Fruit fly (Drosophila melanogaster): ENCODE measurements around the gene CG11037.

CG11037 gene

DNA sequence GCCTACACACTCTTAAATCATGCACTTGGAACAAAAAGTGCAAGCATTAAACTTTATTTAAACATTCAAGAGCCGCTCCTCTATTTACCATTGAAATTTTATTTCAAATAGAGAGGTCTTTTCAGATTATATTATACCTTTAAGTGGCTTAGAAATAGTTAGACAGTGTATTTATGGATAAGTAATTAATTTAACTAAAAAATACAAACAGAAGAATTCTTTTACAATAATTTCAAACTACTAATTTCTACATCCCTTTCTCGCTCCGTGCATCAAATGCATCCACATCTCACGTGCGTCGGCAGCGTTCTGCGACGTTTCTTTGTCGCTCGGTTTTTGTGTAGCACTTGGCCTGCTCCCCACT lies 11.1 kb downstream of the CG11037 start:
- peak; percentile 93 for TF ChIP-seq rgr (GFP tag; optimal IDR thresholded peaks at IDR 0.05)
- TF ChIP-seq jim (GFP tag; optimal IDR thresholded peaks at IDR 0.05), result no peak
- no peak for TF ChIP-seq Vsx2 (GFP tag; optimal IDR thresholded peaks at IDR 0.05; ENCODE audit: partially characterized antibody)
- peak; percentile 92 for TF ChIP-seq brk (GFP tag; optimal IDR thresholded peaks at IDR 0.05)
- TF ChIP-seq sage (GFP tag; optimal IDR thresholded peaks at IDR 0.05), result peak; percentile 80
- TF ChIP-seq Jra (GFP tag; optimal IDR thresholded peaks at IDR 0.05), result peak; percentile 82
- no peak for TF ChIP-seq Dif (GFP tag; optimal IDR thresholded peaks at IDR 0.05; ENCODE audit: partially characterized antibody)
- TF ChIP-seq Dfd (GFP tag; optimal IDR thresholded peaks at IDR 0.05), result no peak
- TF ChIP-seq psq (GFP tag; optimal IDR thresholded peaks at IDR 0.05), result peak; percentile 87
- TF ChIP-seq Mio (GFP tag; optimal IDR thresholded peaks at IDR 0.05), result peak; percentile 4
- TF ChIP-seq CG32264 (GFP tag; optimal IDR thresholded peaks at IDR 0.05), result peak; percentile 73
- TF ChIP-seq Rel (GFP tag; optimal IDR thresholded peaks at IDR 0.05), result peak; percentile 73
- TF ChIP-seq Rel (tag; optimal IDR thresholded peaks at IDR 0.05), result peak; percentile 46
- TF ChIP-seq dsf (GFP tag; optimal IDR thresholded peaks at IDR 0.05; ENCODE audit: borderline replicate concordance), result peak; percentile 59
- peak; percentile 94 for TF ChIP-seq Sp1 (GFP tag; optimal IDR thresholded peaks at IDR 0.05)
- peak in 1 of 2 experiments; percentile 94 for TF ChIP-seq foxo (GFP tag; optimal IDR thresholded peaks at IDR 0.05)
- TF ChIP-seq Hr83 (GFP tag; optimal IDR thresholded peaks at IDR 0.05; ENCODE audit: poor library complexity, severe bottlenecking), result no peak
- peak; percentile 71 for TF ChIP-seq tai (GFP tag; optimal IDR thresholded peaks at IDR 0.05)
- peak; percentile 96 for TF ChIP-seq h (GFP tag; optimal IDR thresholded peaks at IDR 0.05)
- TF ChIP-seq Hnf4 (GFP tag; optimal IDR thresholded peaks at IDR 0.05), result peak; percentile 88
- peak; percentile 93 for TF ChIP-seq br (GFP tag; optimal IDR thresholded peaks at IDR 0.05)
- TF ChIP-seq N (GFP tag; optimal IDR thresholded peaks at IDR 0.05), result no peak
- TF ChIP-seq OdsH (GFP tag; optimal IDR thresholded peaks at IDR 0.05), result peak; percentile 93
- peak; percentile 95 for TF ChIP-seq HLH106 (tag; optimal IDR thresholded peaks at IDR 0.05)
- TF ChIP-seq dl (GFP tag; optimal IDR thresholded peaks at IDR 0.05; ENCODE audit: insufficient read depth in 1 of 2, partially characterized antibody in 2 of 2), result no peak
- TF ChIP-seq ey (GFP tag; optimal IDR thresholded peaks at IDR 0.05), result peak; percentile 94
- peak; percentile 89 for TF ChIP-seq dmrt93B (GFP tag; optimal IDR thresholded peaks at IDR 0.05)
- no peak for TF ChIP-seq Hr78 (GFP tag; optimal IDR thresholded peaks at IDR 0.05)
- no peak for TF ChIP-seq lola (GFP tag; optimal IDR thresholded peaks at IDR 0.05)
- peak; percentile 12 for TF ChIP-seq GATAd (GFP tag; optimal IDR thresholded peaks at IDR 0.05)
- no peak for TF ChIP-seq Myc (optimal IDR thresholded peaks at IDR 0.05)
- TF ChIP-seq pan (optimal IDR thresholded peaks at IDR 0.05), result no peak
- no peak for TF ChIP-seq sv (GFP tag; optimal IDR thresholded peaks at IDR 0.05)
- peak; percentile 85 for TF ChIP-seq CG9705 (GFP tag; optimal IDR thresholded peaks at IDR 0.05)
- TF ChIP-seq woc (GFP tag; optimal IDR thresholded peaks at IDR 0.05), result peak; percentile 90
- TF ChIP-seq CrebA (GFP tag; optimal IDR thresholded peaks at IDR 0.05; ENCODE audit: borderline replicate concordance), result peak; percentile 46
- TF ChIP-seq fru (GFP tag; optimal IDR thresholded peaks at IDR 0.05), result peak; percentile 95
- TF ChIP-seq Abd-B (GFP tag; optimal IDR thresholded peaks at IDR 0.05), result no peak
- TF ChIP-seq usp (GFP tag; optimal IDR thresholded peaks at IDR 0.05), result no peak

DNA sequence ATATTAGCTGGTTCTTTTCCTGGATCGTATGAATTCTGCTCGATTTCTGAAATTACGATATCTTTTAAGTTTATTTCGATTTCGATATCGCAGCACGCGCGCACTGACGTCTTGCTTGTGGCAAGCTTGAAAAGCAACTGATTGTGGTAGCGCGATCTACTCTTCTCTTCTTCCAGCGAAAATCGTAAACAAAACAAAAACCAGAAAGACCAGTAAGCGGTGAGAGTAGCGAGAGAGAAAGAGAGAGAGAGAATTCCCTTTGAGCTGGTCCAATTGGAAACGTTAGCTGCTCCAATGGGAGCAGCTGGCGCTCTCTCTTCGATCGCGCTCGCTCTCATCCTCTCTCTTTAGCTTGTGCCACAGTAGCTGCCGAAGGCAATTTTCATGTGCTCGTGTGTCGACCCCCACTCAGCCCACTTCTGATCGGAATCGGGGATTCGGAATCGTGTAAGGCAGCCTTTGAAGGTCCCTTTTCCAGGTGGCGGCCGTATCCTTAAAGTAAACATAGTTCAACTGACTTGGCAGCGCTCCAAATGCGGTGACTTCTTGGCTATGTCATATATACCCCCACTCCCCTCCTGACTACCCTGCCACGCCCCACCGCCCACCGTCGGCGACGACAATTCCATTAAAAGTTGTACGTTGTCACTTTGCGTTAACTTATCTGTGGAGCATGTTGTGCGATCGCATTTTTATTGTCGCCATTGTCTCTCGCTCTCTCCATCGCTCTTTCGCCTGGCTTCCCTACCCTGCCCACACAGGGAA lies 11.6 kb downstream of the CG11037 start, which contains the start of gene fng:
Gene fng, minus strand, starts transcription at position 142 of the 765 bp plus-strand sequence.
- TF ChIP-seq h (GFP tag; optimal IDR thresholded peaks at IDR 0.05), result no peak
- no peak for TF ChIP-seq sage (GFP tag; optimal IDR thresholded peaks at IDR 0.05)
- no peak for TF ChIP-seq CrebA (GFP tag; optimal IDR thresholded peaks at IDR 0.05; ENCODE audit: borderline replicate concordance)
- TF ChIP-seq psq (GFP tag; optimal IDR thresholded peaks at IDR 0.05), result peak; percentile 73
- peak; percentile 86 for TF ChIP-seq Dif (GFP tag; optimal IDR thresholded peaks at IDR 0.05; ENCODE audit: partially characterized antibody)
- TF ChIP-seq Rel (GFP tag; optimal IDR thresholded peaks at IDR 0.05), result no peak
- TF ChIP-seq Rel (tag; optimal IDR thresholded peaks at IDR 0.05), result no peak
- TF ChIP-seq Hnf4 (GFP tag; optimal IDR thresholded peaks at IDR 0.05), result peak; percentile 29
- TF ChIP-seq dl (GFP tag; optimal IDR thresholded peaks at IDR 0.05; ENCODE audit: insufficient read depth in 1 of 2, partially characterized antibody in 2 of 2), result peak; percentile 84 to 88
- peak; percentile 89 for TF ChIP-seq Vsx2 (GFP tag; optimal IDR thresholded peaks at IDR 0.05; ENCODE audit: partially characterized antibody)
- no peak for TF ChIP-seq HLH106 (tag; optimal IDR thresholded peaks at IDR 0.05)
- peak; percentile 4 for TF ChIP-seq Hr83 (GFP tag; optimal IDR thresholded peaks at IDR 0.05; ENCODE audit: poor library complexity, severe bottlenecking)

Data from whole organism, wandering third instar larva.